Worm (Caenorhabditis elegans): ENCODE data around the gene sre-13.

DNA sequence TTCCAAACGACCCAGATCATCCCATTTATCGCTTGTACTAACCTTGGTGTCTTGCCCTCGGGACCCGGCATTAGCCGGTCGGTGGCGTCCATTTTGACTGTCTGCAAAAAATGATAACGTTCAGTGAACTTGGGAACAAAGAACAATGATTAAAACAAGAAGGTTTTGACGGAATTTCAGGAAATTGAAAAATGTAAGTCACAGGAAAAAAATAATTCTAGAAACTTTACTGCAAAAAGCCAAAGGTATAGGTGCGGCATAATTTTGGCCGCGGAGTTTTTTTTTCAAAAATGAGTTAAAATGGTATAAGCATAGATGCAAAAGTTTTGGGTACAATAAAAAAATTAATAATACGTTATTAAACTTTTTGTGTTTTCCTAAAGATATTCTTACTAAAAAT is 7.3 kb upstream of the sre-13 start, which contains the start of gene atgp-2:
- TF ChIP-seq ztf-18 (tag; optimal IDR thresholded peaks at IDR 0.05) (no peak), ama-1 (optimal IDR thresholded peaks at IDR 0.05) (no peak), ama-1 (GFP tag; optimal IDR thresholded peaks at IDR 0.05) (no peak)

Measured in whole organism, young adult.